Fruit fly (Drosophila melanogaster) whole organism, pupa: ENCODE results near the gene CG31729.

Source experiments
- CG10348 ChIP-seq: fragments of 200-800 bp; sonication (Bioruptor generic); IDR thresholded peaks from 2 replicates; pipeline ENCODE4 v1.3.6; 2022; ENCODE audit warnings: missing biosample characterization, missing genetic modification characterization
- CG12605 ChIP-seq: fragments of 200-800 bp; sonication (Bioruptor generic); IDR thresholded peaks from 2 replicates; pipeline ENCODE4 v1.3.6; 2022; ENCODE audit warnings: missing biosample characterization, missing genetic modification characterization
- CG13204 ChIP-seq: fragments of 200-800 bp; sonication (Bioruptor generic); optimal IDR thresholded peaks from 2 replicates; lab custom pipeline; 2018; ENCODE audit warnings: missing biosample characterization, mild to moderate bottlenecking, missing genetic modification characterization, moderate library complexity
- CG14655 ChIP-seq: fragments of 200-800 bp; sonication (Bioruptor generic); optimal IDR thresholded peaks from 3 replicates; lab custom pipeline; 2017; ENCODE audit warnings: mild to moderate bottlenecking, missing biosample characterization, missing genetic modification reagents, missing genetic modification characterization
- CG15710 ChIP-seq: fragments of 200-800 bp; sonication (Bioruptor generic); optimal IDR thresholded peaks from 2 replicates; lab custom pipeline; 2018; ENCODE audit warnings: missing biosample characterization, mild to moderate bottlenecking, missing genetic modification characterization, moderate library complexity
- CG17806 ChIP-seq: fragments of 200-800 bp; sonication (Bioruptor generic); optimal IDR thresholded peaks from 2 replicates; lab custom pipeline; 2018; ENCODE audit warnings: missing biosample characterization, mild to moderate bottlenecking, missing genetic modification characterization, moderate library complexity
- CG32121 ChIP-seq: fragments of 200-800 bp; sonication (Bioruptor generic); IDR thresholded peaks from 2 replicates; pipeline ENCODE4 v1.3.6; 2022; ENCODE audit warnings: missing biosample characterization, missing genetic modification characterization
- CG34367 ChIP-seq: fragments of 200-800 bp; sonication (Bioruptor generic); optimal IDR thresholded peaks from 2 replicates; lab custom pipeline; 2018; ENCODE audit warnings: missing biosample characterization, mild to moderate bottlenecking, missing genetic modification characterization
- CG4496 ChIP-seq: fragments of 200-800 bp; sonication (Bioruptor generic); IDR thresholded peaks from 3 replicates; pipeline ENCODE4 v1.3.6; 2022; ENCODE audit warnings: missing biosample characterization, missing genetic modification characterization
- CG8159 ChIP-seq: fragments of 200-800 bp; sonication (Bioruptor generic); optimal IDR thresholded peaks from 3 replicates; lab custom pipeline; 2018; ENCODE audit warnings: missing biosample characterization, mild to moderate bottlenecking, missing genetic modification characterization, moderate library complexity
- CG8301 ChIP-seq: fragments of 200-800 bp; sonication (Bioruptor generic); optimal IDR thresholded peaks from 2 replicates; lab custom pipeline; 2018; ENCODE audit warnings: missing biosample characterization, mild to moderate bottlenecking, missing genetic modification characterization
- CG9948 ChIP-seq: fragments of 200-800 bp; sonication (Bioruptor generic); optimal IDR thresholded peaks from 2 replicates; lab custom pipeline; 2018; ENCODE audit warnings: missing biosample characterization, mild to moderate bottlenecking, missing genetic modification characterization, moderate library complexity
- D1 ChIP-seq: fragments of 200-800 bp; sonication (Bioruptor generic); optimal IDR thresholded peaks from 2 replicates; lab custom pipeline; 2018; ENCODE audit warnings: missing biosample characterization, mild to moderate bottlenecking, missing genetic modification characterization, moderate library complexity
- EcR ChIP-seq: fragments of 200-800 bp; sonication (Bioruptor generic); optimal IDR thresholded peaks from 3 replicates; lab custom pipeline; 2019; ENCODE audit warnings: missing biosample characterization, missing genetic modification characterization, mild to moderate bottlenecking, moderate library complexity, missing genetic modification reagents
- Ets98B ChIP-seq: fragments of 200-800 bp; sonication (Bioruptor generic); IDR thresholded peaks from 2 replicates; pipeline ENCODE4 v1.3.6; 2022; ENCODE audit warnings: missing biosample characterization, missing genetic modification characterization
- Pif1A ChIP-seq: fragments of 200-800 bp; sonication (Bioruptor generic); optimal IDR thresholded peaks from 3 replicates; lab custom pipeline; 2016; ENCODE audit warnings: missing biosample characterization, missing genetic modification characterization
- Pif1B ChIP-seq: fragments of 200-800 bp; sonication (Bioruptor generic); optimal IDR thresholded peaks from 3 replicates; lab custom pipeline; 2016; ENCODE audit warnings: missing biosample characterization, missing genetic modification characterization
- Snoo ChIP-seq: fragments of 200-800 bp; sonication (Bioruptor generic); optimal IDR thresholded peaks from 3 replicates; lab custom pipeline; 2017; ENCODE audit warnings: missing biosample characterization, mild to moderate bottlenecking, missing genetic modification characterization, inconsistent platforms
- fd96Ca ChIP-seq: fragments of 200-800 bp; sonication (Bioruptor generic); IDR thresholded peaks from 3 replicates; pipeline ENCODE4 v1.3.6; 2022; ENCODE audit warnings: missing biosample characterization, missing genetic modification characterization
- gl ChIP-seq: fragments of 200-800 bp; sonication (Bioruptor generic); optimal IDR thresholded peaks from 2 replicates; lab custom pipeline; 2018; ENCODE audit warnings: missing biosample characterization, mild to moderate bottlenecking, missing genetic modification characterization
- rn ChIP-seq: fragments of 200-800 bp; sonication (Bioruptor generic); IDR thresholded peaks from 2 replicates; pipeline ENCODE4 v1.3.6; 2022; ENCODE audit warnings: missing biosample characterization, missing genetic modification characterization

Gene CG31729

DNA sequence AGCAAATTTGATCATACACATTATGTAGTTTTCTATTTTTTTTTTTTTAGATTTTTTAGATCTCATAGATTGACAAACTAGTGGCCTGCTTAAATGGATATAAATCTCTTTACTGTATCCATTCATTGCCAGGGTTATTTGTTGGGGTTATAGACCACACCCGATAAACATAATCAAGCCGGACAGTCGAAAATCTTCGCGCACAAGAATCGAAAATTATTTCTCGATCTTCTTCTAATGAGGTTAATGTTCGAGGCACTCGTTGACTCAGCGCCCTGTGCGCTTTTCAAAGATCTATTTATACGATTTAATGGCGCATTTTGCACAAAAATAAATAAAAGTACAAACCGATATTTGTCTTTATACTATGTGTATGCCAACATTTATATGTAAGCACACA, 30.2 kb upstream of the CG31729 start, which contains the start of gene CG31730:
CG31730 (minus strand) TSS at position 101 of the 400 bp plus-strand sequence.
- TF ChIP-seq CG4496 (GFP tag; lab: Robert Waterston, UW): no peak
- TF ChIP-seq CG10348 (GFP tag; lab: Robert Waterston, UW): no peak
- TF ChIP-seq CG14655 (GFP tag; lab: Kevin White, UChicago): no peak
- no peak for TF ChIP-seq CG15710 (tag; lab: Kevin White, UChicago)

DNA sequence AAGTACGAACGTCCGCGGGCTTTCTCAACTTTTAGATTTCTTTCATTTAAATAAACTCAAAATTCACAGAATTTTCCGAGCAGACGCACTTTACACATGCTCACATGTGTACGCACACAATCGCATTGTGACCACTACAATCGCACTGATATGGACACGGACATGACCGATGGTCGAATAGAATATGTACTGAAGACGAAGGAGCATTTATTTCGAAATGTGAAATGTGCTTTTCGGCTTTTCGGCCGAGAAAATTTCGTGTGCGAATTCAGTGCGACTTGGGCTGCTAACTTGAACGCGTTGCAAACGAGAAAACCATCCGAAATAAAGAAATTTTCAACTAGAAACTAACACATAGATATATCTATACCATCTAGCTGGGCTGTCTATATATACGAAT, 29.1 kb upstream of the CG31729 start, which contains the start of gene CG44085:
CG44085 (plus strand) TSS at position 269 of the 400 bp plus-strand sequence.
- TF ChIP-seq gl (tag; lab: Kevin White, UChicago) (no peak), CG15710 (tag; lab: Kevin White, UChicago) (no peak), D1 (tag; lab: Kevin White, UChicago) (no peak), CG13204 (no peak), CG4496 (GFP tag; lab: Robert Waterston, UW) (no peak)

DNA sequence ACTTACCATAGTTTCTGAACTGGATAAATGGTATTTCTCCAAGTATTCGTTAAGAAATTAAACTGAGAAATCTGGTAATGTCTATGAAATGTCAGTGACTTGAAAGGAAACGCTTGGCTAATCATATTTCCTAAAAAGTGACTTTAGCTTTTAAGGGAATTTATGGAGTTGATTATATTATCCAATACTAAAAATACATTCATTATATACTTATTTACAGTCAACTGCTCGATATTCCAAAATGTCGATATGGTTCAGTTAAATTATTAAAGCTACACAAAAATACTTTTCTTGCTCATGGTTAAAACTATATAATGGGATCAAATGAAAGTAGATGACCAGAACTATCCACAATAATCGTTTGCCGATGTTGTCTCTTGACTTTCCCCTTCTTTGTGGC, 24.0 kb upstream of the CG31729 start, which contains the start of gene CG31848:
CG31848 (minus strand) TSS at position 101 of the 400 bp plus-strand sequence.
- TF ChIP-seq CG34367 (tag; lab: Kevin White, UChicago): no peak
- no peak for TF ChIP-seq gl (tag; lab: Kevin White, UChicago)
- no peak for TF ChIP-seq Snoo
- TF ChIP-seq Pif1A: no peak
- no peak for TF ChIP-seq Pif1B
- no peak for TF ChIP-seq CG8301 (tag; lab: Kevin White, UChicago)
- no peak for TF ChIP-seq CG32121 (GFP tag; lab: Robert Waterston, UW)
- TF ChIP-seq CG17806 (tag; lab: Kevin White, UChicago): no peak
- no peak for TF ChIP-seq EcR
- no peak for TF ChIP-seq fd96Ca (GFP tag; lab: Robert Waterston, UW)

DNA sequence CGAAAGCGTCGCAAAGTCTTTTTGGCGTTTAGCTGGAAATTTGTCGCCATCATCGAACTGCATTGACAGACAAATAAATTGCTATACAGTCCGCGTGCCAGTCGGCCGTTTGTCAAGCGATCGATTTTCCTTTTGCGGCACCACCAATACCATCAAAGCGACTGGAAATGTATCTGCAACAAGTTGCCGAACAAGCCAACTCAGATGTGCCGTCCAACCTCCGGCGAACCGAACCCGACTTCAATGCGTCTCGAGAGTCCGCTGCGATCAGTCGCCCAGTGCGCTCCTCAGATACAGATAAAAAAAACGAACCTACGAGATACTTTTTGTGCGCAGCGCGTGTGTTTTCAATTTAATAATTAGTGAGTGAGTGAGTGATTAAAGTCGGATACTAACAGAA, 23.2 kb upstream of the CG31729 start:
- TF ChIP-seq CG8159 (tag; lab: Kevin White, UChicago) (no peak), CG32121 (GFP tag; lab: Robert Waterston, UW) (no peak), gl (tag; lab: Kevin White, UChicago) (no peak), EcR (peak; percentile 21), D1 (tag; lab: Kevin White, UChicago) (no peak), CG10348 (GFP tag; lab: Robert Waterston, UW) (no peak), CG15710 (tag; lab: Kevin White, UChicago) (no peak), CG9948 (tag; lab: Kevin White, UChicago) (no peak), CG4496 (GFP tag; lab: Robert Waterston, UW) (0 out of 3 replicates have a peak, but pooled peaks have one; percentile 7), CG17806 (tag; lab: Kevin White, UChicago) (no peak), CG14655 (GFP tag; lab: Kevin White, UChicago) (peak; percentile 11), CG12605 (no peak), Ets98B (GFP tag; lab: Robert Waterston, UW) (no peak), CG8301 (tag; lab: Kevin White, UChicago) (no peak), CG34367 (tag; lab: Kevin White, UChicago) (no peak), fd96Ca (GFP tag; lab: Robert Waterston, UW) (no peak), Pif1A (no peak), CG13204 (peak; percentile 49)

DNA sequence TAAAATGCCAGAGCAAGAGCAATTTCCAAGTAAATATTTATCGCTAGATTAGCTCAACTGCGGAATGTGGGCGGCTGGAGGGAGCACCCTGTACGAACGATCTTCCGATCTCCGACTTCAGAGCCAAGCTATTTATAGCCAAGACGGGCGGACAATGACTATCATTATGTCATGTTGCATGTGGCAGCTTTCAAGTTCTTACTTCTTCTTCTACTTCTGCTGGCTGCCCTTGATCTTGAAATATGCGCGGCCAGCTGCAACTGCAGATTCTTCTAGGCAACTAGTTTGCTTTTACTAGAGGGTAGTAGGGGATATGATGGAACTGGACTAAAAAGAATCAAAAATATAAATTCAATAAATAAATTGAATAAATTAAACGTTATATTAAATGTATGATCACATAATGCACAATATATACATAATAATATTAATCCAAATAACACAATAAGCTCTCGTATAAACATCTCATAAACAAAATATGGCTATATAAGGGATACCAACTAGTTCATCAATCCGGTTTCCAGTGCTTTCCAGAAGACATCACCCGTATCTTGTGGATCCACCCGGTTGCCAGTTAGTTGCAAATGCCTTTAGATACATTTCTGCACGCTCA, 21.7 kb upstream of the CG31729 start:
- peak; percentile 65 for TF ChIP-seq CG9948 (tag; lab: Kevin White, UChicago)
- peak; percentile 12 for TF ChIP-seq CG34367 (tag; lab: Kevin White, UChicago)
- TF ChIP-seq fd96Ca (GFP tag; lab: Robert Waterston, UW): no peak
- peak; percentile 52 for TF ChIP-seq CG8301 (tag; lab: Kevin White, UChicago)
- no peak for TF ChIP-seq gl (tag; lab: Kevin White, UChicago)
- peak; percentile 46 for TF ChIP-seq CG15710 (tag; lab: Kevin White, UChicago)
- peak; percentile 74 for TF ChIP-seq EcR
- TF ChIP-seq rn (GFP tag; lab: Robert Waterston, UW): no peak
- TF ChIP-seq Ets98B (GFP tag; lab: Robert Waterston, UW): no peak
- TF ChIP-seq Pif1A: peak; percentile 7
- no peak for TF ChIP-seq CG32121 (GFP tag; lab: Robert Waterston, UW)
- no peak for TF ChIP-seq CG10348 (GFP tag; lab: Robert Waterston, UW)
- peak; percentile 58 for TF ChIP-seq CG17806 (tag; lab: Kevin White, UChicago)
- TF ChIP-seq CG14655 (GFP tag; lab: Kevin White, UChicago): peak; percentile 71
- peak; percentile 42; the same call in 1 of the 3 replicates for TF ChIP-seq CG4496 (GFP tag; lab: Robert Waterston, UW)
- TF ChIP-seq D1 (tag; lab: Kevin White, UChicago): peak; percentile 60
- peak; percentile 33 for TF ChIP-seq Pif1B
- no peak for TF ChIP-seq CG13204
- peak; percentile 21; the same call in 1 of the 2 replicates for TF ChIP-seq CG12605
- TF ChIP-seq CG8159 (tag; lab: Kevin White, UChicago): peak; percentile 76
- no peak for TF ChIP-seq Snoo

DNA sequence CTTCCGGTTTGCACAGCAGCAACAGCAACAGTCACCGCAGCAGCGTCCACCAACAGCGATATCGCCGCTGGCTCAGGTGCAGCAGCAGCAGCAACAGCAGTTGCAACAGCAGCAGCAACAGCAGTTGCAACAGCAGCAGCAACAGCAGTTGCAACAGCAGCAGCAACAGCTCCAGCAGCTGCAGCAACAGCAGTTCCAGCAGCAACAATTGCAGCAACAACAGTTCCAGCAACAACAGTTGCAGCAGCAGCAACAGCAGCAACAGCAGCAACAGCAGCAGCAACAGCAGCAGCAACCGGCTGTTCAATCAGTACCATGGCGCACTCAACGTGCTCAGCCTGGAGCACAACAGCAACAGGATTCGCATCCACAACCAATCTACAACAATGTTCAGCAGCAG, 17.3 kb upstream of the CG31729 start:
- peak; percentile 65 for TF ChIP-seq CG13204
- no peak for TF ChIP-seq CG12605
